Worm (Caenorhabditis elegans): ENCODE results near the gene E02H4.2.

ce11 chrX:14281526-14281925, at the start of gene E02H4.2:
- no peak for TF ChIP-seq cog-1 (tag; optimal IDR thresholded peaks at IDR 0.05)
- TF ChIP-seq ztf-23 (GFP tag; IDR thresholded peaks at IDR 0.05), result no peak
- no peak for TF ChIP-seq tab-1 (GFP tag; IDR thresholded peaks at IDR 0.05)
- no peak for TF ChIP-seq flt-1 (GFP tag; IDR thresholded peaks at IDR 0.05)

Measured in whole organism, midembryonic.